Fruit fly (Drosophila melanogaster) whole organism, embryonic: ENCODE data around the gene CG12607.

Experiments
- Atf6 ChIP-seq: fragments of 200-800 bp; sonication (Bioruptor generic); IDR thresholded peaks from 2 replicates; pipeline ENCODE4 v1.3.6; 2022; ENCODE audit warnings: missing biosample characterization, missing genetic modification characterization
- Awh ChIP-seq: fragments of 200-800 bp; sonication (Bioruptor generic); IDR thresholded peaks from 2 replicates; pipeline ENCODE4, ENCODE4 v1.3.6; 2022; ENCODE audit warnings: missing biosample characterization, missing genetic modification characterization
- CG11247 ChIP-seq: fragments of 200-800 bp; sonication (Bioruptor generic); IDR thresholded peaks from 2 replicates; pipeline ENCODE4 v1.3.6; 2022; ENCODE audit warnings: missing biosample characterization, missing genetic modification characterization
- CG12659 ChIP-seq: fragments of 200-800 bp; sonication (Bioruptor generic); optimal IDR thresholded peaks from 3 replicates; lab custom pipeline; 2017; ENCODE audit warnings: mild to moderate bottlenecking, missing biosample characterization, missing genetic modification reagents, missing genetic modification characterization
- CG12769 ChIP-seq: fragments of 200-800 bp; sonication (Bioruptor generic); optimal IDR thresholded peaks from 2 replicates; lab custom pipeline; 2019; ENCODE audit warnings: missing biosample characterization, mild to moderate bottlenecking, missing genetic modification characterization, moderate library complexity
- CG13296 ChIP-seq: fragments of 200-800 bp; sonication (Bioruptor generic); optimal IDR thresholded peaks from 3 replicates; lab custom pipeline; 2018; ENCODE audit warnings: missing biosample characterization, mild to moderate bottlenecking, missing genetic modification characterization
- CG13894 ChIP-seq: fragments of 200-800 bp; sonication (Bioruptor generic); optimal IDR thresholded peaks from 3 replicates; lab custom pipeline; 2018; ENCODE audit warnings: missing biosample characterization, mild to moderate bottlenecking, missing genetic modification characterization, moderate library complexity
- CG14050 ChIP-seq: fragments of 200-800 bp; sonication (Bioruptor generic); IDR thresholded peaks from 3 replicates; pipeline ENCODE4 v1.3.6; 2022; ENCODE audit warnings: missing biosample characterization, missing genetic modification characterization
- CG14441 ChIP-seq: fragments of 200-800 bp; sonication (Bioruptor generic); IDR thresholded peaks from 2 replicates; pipeline ENCODE4 v1.3.6; 2022; ENCODE audit warnings: missing biosample characterization, missing genetic modification characterization
- CG15073 ChIP-seq: fragments of 200-800 bp; sonication (Bioruptor generic); optimal IDR thresholded peaks from 2 replicates; lab custom pipeline; 2016; ENCODE audit warnings: missing biosample characterization, missing genetic modification characterization
- CG15514 ChIP-seq: fragments of 200-800 bp; sonication (Bioruptor generic); optimal IDR thresholded peaks from 3 replicates; lab custom pipeline; 2017; ENCODE audit warnings: missing biosample characterization, missing genetic modification characterization, mild to moderate bottlenecking, moderate library complexity, missing genetic modification reagents
- CG16813 ChIP-seq: fragments of 200-800 bp; sonication (Bioruptor generic); IDR thresholded peaks from 3 replicates; pipeline ENCODE4 v1.3.6; 2022; ENCODE audit warnings: missing biosample characterization, missing genetic modification characterization; ENCODE audit not compliant: partially characterized antibody
- CG30020 ChIP-seq: fragments of 200-800 bp; optimal IDR thresholded peaks from 2 replicates; lab custom pipeline; 2019; ENCODE audit warnings: missing biosample characterization, mild to moderate bottlenecking, missing genetic modification characterization, moderate library complexity
- CG33557 ChIP-seq: fragments of 200-800 bp; sonication (Bioruptor generic); optimal IDR thresholded peaks from 2 replicates; lab custom pipeline; 2019; ENCODE audit warnings: missing biosample characterization, mild to moderate bottlenecking, missing genetic modification characterization, moderate library complexity
- CG4617 ChIP-seq: fragments of 200-800 bp; sonication (Bioruptor generic); optimal IDR thresholded peaks from 3 replicates; lab custom pipeline; 2016; ENCODE audit warnings: missing biosample characterization, missing genetic modification characterization, borderline replicate concordance
- CG4820 ChIP-seq: fragments of 200-800 bp; sonication (Bioruptor generic); optimal IDR thresholded peaks from 3 replicates; lab custom pipeline; 2016; ENCODE audit warnings: missing biosample characterization, missing genetic modification characterization
- CG6765 ChIP-seq: fragments of 200-800 bp; sonication (Bioruptor generic); optimal IDR thresholded peaks from 3 replicates; lab custom pipeline; 2017; ENCODE audit warnings: missing biosample characterization, mild to moderate bottlenecking, missing genetic modification characterization
- CG7357 ChIP-seq: fragments of 200-800 bp; sonication (Bioruptor generic); IDR thresholded peaks from 3 replicates; pipeline ENCODE4 v1.3.6; 2022; ENCODE audit warnings: missing biosample characterization, missing genetic modification characterization
- CG8089 ChIP-seq: fragments of 200-800 bp; sonication (Bioruptor generic); optimal IDR thresholded peaks from 3 replicates; lab custom pipeline; 2016; ENCODE audit warnings: missing biosample characterization, missing genetic modification characterization
- CG9609 ChIP-seq: fragments of 200-800 bp; sonication (Bioruptor generic); optimal IDR thresholded peaks from 3 replicates; lab custom pipeline; 2016; ENCODE audit warnings: missing biosample characterization, missing genetic modification characterization
- D19A ChIP-seq: fragments of 200-800 bp; optimal IDR thresholded peaks from 3 replicates; lab custom pipeline; 2019; ENCODE audit warnings: missing biosample characterization, mild to moderate bottlenecking, missing genetic modification characterization, moderate library complexity
- D19B ChIP-seq: fragments of 200-800 bp; sonication (Bioruptor generic); optimal IDR thresholded peaks from 2 replicates; lab custom pipeline; 2017; ENCODE audit warnings: missing biosample characterization, mild to moderate bottlenecking, missing genetic modification characterization
- E2f1 ChIP-seq: fragments of 200-800 bp; sonication (Bioruptor generic); IDR thresholded peaks from 2 replicates; pipeline ENCODE4 v1.3.6; 2022; ENCODE audit warnings: missing biosample characterization, missing genetic modification characterization
- ERR ChIP-seq: fragments of 200-800 bp; sonication (Bioruptor generic); optimal IDR thresholded peaks from 2 replicates; lab custom pipeline; 2016; ENCODE audit warnings: missing biosample characterization, missing genetic modification characterization
- HLH54F ChIP-seq: fragments of 200-800 bp; sonication (Bioruptor generic); optimal IDR thresholded peaks from 3 replicates; lab custom pipeline; 2016; ENCODE audit warnings: missing biosample characterization, missing genetic modification characterization
- HmgZ ChIP-seq: fragments of 200-800 bp; sonication (Bioruptor generic); optimal IDR thresholded peaks from 2 replicates; lab custom pipeline; 2018; ENCODE audit warnings: missing biosample characterization, mild to moderate bottlenecking, missing genetic modification characterization
- Hsf ChIP-seq: fragments of 200-800 bp; sonication (Bioruptor generic); optimal IDR thresholded peaks from 3 replicates; lab custom pipeline; 2016; ENCODE audit warnings: missing biosample characterization, missing genetic modification characterization
- Poxn ChIP-seq: fragments of 200-800 bp; sonication (Bioruptor generic); IDR thresholded peaks from 2 replicates; pipeline ENCODE4 v1.3.6; 2022; ENCODE audit warnings: missing biosample characterization, missing genetic modification characterization
- Sin3A ChIP-seq: fragments of >200 bp; optimal IDR thresholded peaks from 2 replicates; lab custom pipeline; 2018
- Six4 ChIP-seq: fragments of 200-800 bp; sonication (Bioruptor generic); optimal IDR thresholded peaks from 2 replicates; lab custom pipeline; 2016; ENCODE audit warnings: missing biosample characterization, missing genetic modification characterization
- Usf ChIP-seq: fragments of 200-800 bp; sonication (Bioruptor generic); optimal IDR thresholded peaks from 2 replicates; lab custom pipeline; 2017; ENCODE audit warnings: missing genotype, missing biosample characterization, missing genetic modification characterization
- Xrp1 ChIP-seq: fragments of 200-800 bp; sonication (Bioruptor generic); IDR thresholded peaks from 2 replicates; pipeline ENCODE4 v1.3.6; 2022; ENCODE audit warnings: missing biosample characterization, missing genetic modification characterization
- YL-1 ChIP-seq: fragments of 200-800 bp; sonication (Bioruptor generic); optimal IDR thresholded peaks from 3 replicates; lab custom pipeline; 2017; ENCODE audit warnings: missing biosample characterization, mild to moderate bottlenecking, missing genetic modification characterization
- ac ChIP-seq: fragments of 200-800 bp; sonication (Bioruptor generic); optimal IDR thresholded peaks from 3 replicates; lab custom pipeline; 2017; ENCODE audit warnings: missing biosample characterization, mild to moderate bottlenecking, missing genetic modification characterization
- aop ChIP-seq: fragments of 200-800 bp; sonication (Bioruptor generic); IDR thresholded peaks from 2 replicates; pipeline ENCODE4 v1.3.6; 2022; ENCODE audit warnings: missing biosample characterization, missing genetic modification characterization
- az2 ChIP-seq: fragments of 200-800 bp; sonication (Bioruptor generic); optimal IDR thresholded peaks from 3 replicates; lab custom pipeline; 2016; ENCODE audit warnings: missing biosample characterization, missing genetic modification characterization
- bbx ChIP-seq: fragments of 200-800 bp; sonication (Bioruptor generic); IDR thresholded peaks from 2 replicates; pipeline ENCODE4 v1.3.6; 2022; ENCODE audit warnings: missing biosample characterization, missing genetic modification characterization; ENCODE audit not compliant: partially characterized antibody
- chm ChIP-seq: fragments of 200-800 bp; sonication (Bioruptor generic); IDR thresholded peaks from 2 replicates; pipeline ENCODE4 v1.3.6; 2022; ENCODE audit warnings: missing biosample characterization, missing genetic modification characterization
- dysf ChIP-seq: fragments of 200-800 bp; sonication (Bioruptor generic); IDR thresholded peaks from 3 replicates; pipeline ENCODE4 v1.3.6; 2022; ENCODE audit warnings: missing biosample characterization, missing genetic modification characterization
- emc ChIP-seq: fragments of 200-800 bp; sonication (Bioruptor generic); optimal IDR thresholded peaks from 2 replicates; lab custom pipeline; 2016; ENCODE audit warnings: missing biosample characterization, missing genetic modification characterization
- fd102C ChIP-seq: fragments of 200-800 bp; sonication (Bioruptor generic); optimal IDR thresholded peaks from 2 replicates; lab custom pipeline; 2018; ENCODE audit warnings: missing biosample characterization, mild to moderate bottlenecking, missing genetic modification characterization, moderate library complexity
- fu2 ChIP-seq: fragments of 200-800 bp; sonication (Bioruptor generic); optimal IDR thresholded peaks from 2 replicates; lab custom pipeline; 2016; ENCODE audit warnings: missing biosample characterization, missing genetic modification characterization
- kni ChIP-seq: fragments of 200-800 bp; sonication (Bioruptor generic); optimal IDR thresholded peaks from 3 replicates; lab custom pipeline; 2017; ENCODE audit warnings: mild to moderate bottlenecking, missing biosample characterization, missing genetic modification reagents, missing genetic modification characterization
- nerfin-1 ChIP-seq: fragments of 200-800 bp; sonication (Bioruptor generic); optimal IDR thresholded peaks from 3 replicates; lab custom pipeline; 2019; ENCODE audit warnings: missing biosample characterization, mild to moderate bottlenecking, missing genetic modification characterization, moderate library complexity
- nom ChIP-seq: fragments of 200-800 bp; sonication (Bioruptor generic); optimal IDR thresholded peaks from 2 replicates; lab custom pipeline; 2017; ENCODE audit warnings: missing biosample characterization, missing genetic modification characterization, mild to moderate bottlenecking, moderate library complexity, missing genetic modification reagents
- p53 ChIP-seq: fragments of 200-800 bp; sonication (Bioruptor generic); optimal IDR thresholded peaks from 2 replicates; lab custom pipeline; 2016; ENCODE audit warnings: missing biosample characterization, missing genetic modification characterization
- salm ChIP-seq: fragments of 200-800 bp; sonication (Bioruptor generic); optimal IDR thresholded peaks from 2 replicates; lab custom pipeline; 2018; ENCODE audit warnings: missing biosample characterization, mild to moderate bottlenecking, missing genetic modification characterization
- sens ChIP-seq: fragments of 200-800 bp; sonication (Bioruptor generic); peaks from one replicate; lab custom pipeline; 2016; ENCODE audit warnings: missing biosample characterization, missing genetic modification characterization
- ttk ChIP-seq: fragments of 200-800 bp; sonication (Bioruptor generic); IDR thresholded peaks from 2 replicates; pipeline ENCODE4 v2.1.2; 2022; ENCODE audit warnings: missing biosample characterization, missing genetic modification characterization
- wek ChIP-seq: fragments of 200-800 bp; sonication (Bioruptor generic); optimal IDR thresholded peaks from 3 replicates; lab custom pipeline; 2018; ENCODE audit warnings: missing biosample characterization, mild to moderate bottlenecking, missing genetic modification characterization, moderate library complexity
- zf30C ChIP-seq: fragments of 200-800 bp; sonication (Bioruptor generic); optimal IDR thresholded peaks from 3 replicates; lab custom pipeline; 2018; ENCODE audit warnings: missing biosample characterization, mild to moderate bottlenecking, missing genetic modification characterization

CG12607 gene

DNA sequence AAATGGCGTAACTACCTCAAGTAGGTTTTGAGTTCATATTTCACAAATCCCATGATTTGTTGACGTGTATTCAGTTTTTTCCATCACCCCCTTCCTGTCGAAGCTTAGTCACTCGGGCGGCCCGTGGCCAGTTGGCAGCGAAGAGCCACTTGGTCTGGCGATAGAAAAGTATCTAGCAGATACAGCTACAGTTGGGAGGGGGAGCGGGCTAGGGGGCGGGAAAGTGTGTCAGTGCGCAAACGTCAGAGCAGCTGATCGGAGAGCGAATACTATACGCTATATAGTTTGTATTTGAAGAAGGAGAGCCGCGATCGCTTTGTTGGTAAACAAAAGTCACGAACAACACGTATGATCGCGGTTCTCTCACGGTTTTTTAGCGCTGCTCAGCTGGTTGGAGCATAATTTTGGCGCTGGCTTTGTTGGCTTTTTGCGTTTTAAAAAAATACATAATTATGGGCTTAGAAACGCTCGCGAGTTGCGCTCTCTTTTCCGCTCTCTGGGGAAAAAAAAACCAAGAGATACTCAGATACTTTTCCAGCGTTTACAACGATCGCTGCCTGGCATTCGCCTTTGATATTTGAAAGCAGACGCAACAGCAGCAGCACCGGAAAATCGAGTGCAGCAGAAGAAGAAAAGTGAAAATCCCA, 32.5 kb upstream of the CG12607 start (continued):
- no peak for TF ChIP-seq CG8089 (GFP tag; lab: Kevin White, UChicago)
- TF ChIP-seq kni (GFP tag; lab: Kevin White, UChicago): no peak
- TF ChIP-seq Hsf (GFP tag; lab: Kevin White, UChicago): no peak
- TF ChIP-seq CG16813 (GFP tag; lab: Robert Waterston, UW): no peak
- TF ChIP-seq Xrp1 (GFP tag; lab: Robert Waterston, UW): no peak
- TF ChIP-seq Sin3A: no peak
- TF ChIP-seq CG4820: no peak
- no peak for TF ChIP-seq ttk (GFP tag; lab: Robert Waterston, UW)
- TF ChIP-seq ac (GFP tag; lab: Kevin White, UChicago): no peak
- no peak for TF ChIP-seq CG4617
- no peak; the same call in 1 of the 2 replicates for TF ChIP-seq Atf6
- no peak for TF ChIP-seq CG33557 (GFP tag; lab: Kevin White, UChicago)
- TF ChIP-seq Awh (GFP tag; lab: Robert Waterston, UW): no peak
- TF ChIP-seq Usf: no peak
- no peak for TF ChIP-seq CG14050
- TF ChIP-seq D19B (GFP tag; lab: Kevin White, UChicago): peak; percentile 22
- peak; percentile 47 for TF ChIP-seq wek (GFP tag; lab: Kevin White, UChicago)
- TF ChIP-seq fd102C: no peak
- no peak for TF ChIP-seq Six4 (GFP tag; lab: Kevin White, UChicago)
- TF ChIP-seq dysf (GFP tag; lab: Robert Waterston, UW): no peak
- no peak for TF ChIP-seq CG12659
- TF ChIP-seq CG11247: peak; percentile 28; the same call in 1 of the 2 replicates
- TF ChIP-seq CG12769 (tag; lab: Kevin White, UChicago): peak; percentile 88
- peak; percentile 45 for TF ChIP-seq HmgZ (tag; lab: Kevin White, UChicago)
- TF ChIP-seq az2: no peak
- peak; percentile 8 for TF ChIP-seq zf30C (GFP tag; lab: Kevin White, UChicago)
- TF ChIP-seq aop (GFP tag; lab: Robert Waterston, UW): no peak
- peak; percentile 14; the same call in 1 of the 2 replicates for TF ChIP-seq CG14441 (GFP tag; lab: Robert Waterston, UW)
- TF ChIP-seq D19A (tag; lab: Kevin White, UChicago): no peak
- TF ChIP-seq emc (GFP tag; lab: Kevin White, UChicago): no peak
- TF ChIP-seq CG15073: no peak
- peak; percentile 83 for TF ChIP-seq sens
- TF ChIP-seq CG30020 (tag; lab: Kevin White, UChicago): no peak
- peak; percentile 21 for TF ChIP-seq CG13296 (GFP tag; lab: Kevin White, UChicago)
- TF ChIP-seq ERR: no peak
- TF ChIP-seq CG7357: no peak
- no peak for TF ChIP-seq CG6765 (GFP tag; lab: Kevin White, UChicago)
- TF ChIP-seq CG13894 (tag; lab: Kevin White, UChicago): peak; percentile 80
- no peak for TF ChIP-seq nerfin-1
- TF ChIP-seq nom (GFP tag; lab: Kevin White, UChicago): no peak
- TF ChIP-seq CG15514 (GFP tag; lab: Kevin White, UChicago): no peak
- no peak for TF ChIP-seq YL-1
- TF ChIP-seq chm: peak; percentile 42; the same call in 1 of the 2 replicates
- TF ChIP-seq salm (tag; lab: Kevin White, UChicago): no peak
- TF ChIP-seq Poxn: no peak
- no peak for TF ChIP-seq bbx (GFP tag; lab: Robert Waterston, UW)
- no peak for TF ChIP-seq CG9609
- TF ChIP-seq HLH54F (GFP tag; lab: Kevin White, UChicago): peak; percentile 14
- TF ChIP-seq E2f1 (GFP tag; lab: Robert Waterston, UW): 0 out of 2 replicates have a peak, but pooled peaks have one; percentile 31
- TF ChIP-seq fu2 (GFP tag; lab: Kevin White, UChicago): no peak
- TF ChIP-seq p53 (GFP tag; lab: Kevin White, UChicago): no peak
